Fruit fly (Drosophila melanogaster): ENCODE measurements around the gene CG31088.

- TF ChIP-seq OdsH (GFP tag; optimal IDR thresholded peaks at IDR 0.05), result no peak
- TF ChIP-seq Gug (GFP tag; IDR thresholded peaks at IDR 0.05), result no peak
Measured at dm6 chr3R:15975170-15975569, 24.4 kb upstream of the CG31088 start.
